Fruit fly (Drosophila melanogaster) whole organism, embryonic: Measurements from ENCODE around the gene CG43203.
A peak's percentile ranks its signal among the peaks of the same experiment; 100 is the strongest.

Experiments used
- Adf1 ChIP-seq: fragments of 200-800 bp; sonication (Bioruptor generic); IDR thresholded peaks from 2 replicates; pipeline ENCODE4 v1.3.6; 2022; ENCODE audit warnings: missing biosample characterization, missing genetic modification characterization
- Atf3 ChIP-seq: fragments of 200-800 bp; sonication (Bioruptor generic); optimal IDR thresholded peaks from 3 replicates; lab custom pipeline; 2016; ENCODE audit warnings: missing biosample characterization, missing genetic modification characterization
- CG10209 ChIP-seq: fragments of 200-800 bp; sonication (Bioruptor generic); optimal IDR thresholded peaks from 3 replicates; lab custom pipeline; 2017; ENCODE audit warnings: missing biosample characterization, mild to moderate bottlenecking, missing genetic modification characterization, missing genetic modification reagents
- CG10366 ChIP-seq: fragments of 200-800 bp; sonication (Bioruptor generic); IDR thresholded peaks from 2 replicates; pipeline ENCODE4 v1.3.6; 2022; ENCODE audit warnings: missing biosample characterization, missing genetic modification characterization
- CG11398 ChIP-seq: fragments of 200-800 bp; sonication (Bioruptor generic); optimal IDR thresholded peaks from 2 replicates; lab custom pipeline; 2016; ENCODE audit warnings: missing biosample characterization, missing genetic modification characterization
- CG12769 ChIP-seq: fragments of 200-800 bp; sonication (Bioruptor generic); optimal IDR thresholded peaks from 2 replicates; lab custom pipeline; 2019; ENCODE audit warnings: missing biosample characterization, mild to moderate bottlenecking, missing genetic modification characterization, moderate library complexity
- CG15269 ChIP-seq: fragments of 200-800 bp; sonication (Bioruptor generic); optimal IDR thresholded peaks from 2 replicates; lab custom pipeline; 2018; ENCODE audit warnings: missing biosample characterization, mild to moderate bottlenecking, missing genetic modification characterization, moderate library complexity
- CG16815 ChIP-seq: fragments of 200-800 bp; sonication (Bioruptor generic); optimal IDR thresholded peaks from 3 replicates; lab custom pipeline; 2017; ENCODE audit warnings: missing biosample characterization, mild to moderate bottlenecking, missing genetic modification characterization
- CG18619 ChIP-seq: fragments of 200-800 bp; sonication (Bioruptor generic); optimal IDR thresholded peaks from 3 replicates; lab custom pipeline; 2017; ENCODE audit warnings: missing biosample characterization, mild to moderate bottlenecking, missing genetic modification characterization
- CG2712 ChIP-seq: fragments of 200-800 bp; optimal IDR thresholded peaks from 3 replicates; lab custom pipeline; 2019; ENCODE audit warnings: missing biosample characterization, mild to moderate bottlenecking, missing genetic modification characterization, moderate library complexity
- CG31224 ChIP-seq: fragments of 200-800 bp; sonication (Bioruptor generic); IDR thresholded peaks from 2 replicates; pipeline ENCODE4 v1.3.6; 2022; ENCODE audit warnings: missing biosample characterization, missing genetic modification characterization
- CG6254 ChIP-seq: fragments of 200-800 bp; sonication (Bioruptor generic); optimal IDR thresholded peaks from 3 replicates; lab custom pipeline; 2017; ENCODE audit warnings: mild to moderate bottlenecking, missing biosample characterization, missing genetic modification reagents, missing genetic modification characterization
- CG6272 ChIP-seq: fragments of 200-800 bp; sonication (Bioruptor generic); IDR thresholded peaks from 2 replicates; pipeline ENCODE4 v1.3.6; 2022; ENCODE audit warnings: missing biosample characterization, missing genetic modification characterization
- CG6854 ChIP-seq: fragments of 200-800 bp; sonication (Bioruptor generic); optimal IDR thresholded peaks from 3 replicates; lab custom pipeline; 2017; ENCODE audit warnings: missing biosample characterization, mild to moderate bottlenecking, missing genetic modification characterization
- CG7839 ChIP-seq: fragments of 200-800 bp; sonication (Bioruptor generic); optimal IDR thresholded peaks from 3 replicates; lab custom pipeline; 2018; ENCODE audit warnings: missing biosample characterization, mild to moderate bottlenecking, missing genetic modification characterization, moderate library complexity
- CG7928 ChIP-seq: fragments of 200-800 bp; sonication (Bioruptor generic); optimal IDR thresholded peaks from 2 replicates; lab custom pipeline; 2017; ENCODE audit warnings: missing biosample characterization, mild to moderate bottlenecking, missing genetic modification characterization
- CG8388 ChIP-seq: fragments of 200-800 bp; sonication (Bioruptor generic); optimal IDR thresholded peaks from 2 replicates; lab custom pipeline; 2019; ENCODE audit warnings: missing biosample characterization, mild to moderate bottlenecking, missing genetic modification characterization, moderate library complexity
- Chrac-16 ChIP-seq: fragments of 200-800 bp; sonication (Bioruptor generic); optimal IDR thresholded peaks from 3 replicates; lab custom pipeline; 2016; ENCODE audit warnings: missing biosample characterization, missing genetic modification characterization
- CrebB ChIP-seq: fragments of 200-800 bp; sonication (Bioruptor generic); optimal IDR thresholded peaks from 3 replicates; lab custom pipeline; 2018; ENCODE audit warnings: missing biosample characterization, mild to moderate bottlenecking, missing genetic modification characterization
- Ets97D ChIP-seq: fragments of 200-800 bp; sonication (Bioruptor generic); optimal IDR thresholded peaks from 3 replicates; lab custom pipeline; 2016; ENCODE audit warnings: missing biosample characterization, missing genetic modification characterization
- HLH3B ChIP-seq: fragments of 200-800 bp; sonication (Bioruptor generic); IDR thresholded peaks from 2 replicates; pipeline ENCODE4 v1.3.6; 2022; ENCODE audit warnings: missing biosample characterization, missing genetic modification characterization
- HmgD ChIP-seq: fragments of 200-800 bp; sonication (Bioruptor generic); optimal IDR thresholded peaks from 3 replicates; lab custom pipeline; 2016; ENCODE audit warnings: missing biosample characterization, missing genetic modification characterization
- Hsf ChIP-seq: fragments of 200-800 bp; sonication (Bioruptor generic); optimal IDR thresholded peaks from 3 replicates; lab custom pipeline; 2016; ENCODE audit warnings: missing biosample characterization, missing genetic modification characterization
- Lim3 ChIP-seq: fragments of 200-800 bp; sonication (Bioruptor generic); IDR thresholded peaks from 2 replicates; pipeline ENCODE4 v1.3.6; 2022; ENCODE audit warnings: missing biosample characterization, missing genetic modification characterization
- Myb ChIP-seq: fragments of 200-800 bp; sonication (Bioruptor generic); optimal IDR thresholded peaks from 2 replicates; lab custom pipeline; 2016; ENCODE audit warnings: missing biosample characterization, missing genetic modification characterization
- Neu2 ChIP-seq: fragments of 200-800 bp; sonication (Bioruptor generic); optimal IDR thresholded peaks from 3 replicates; lab custom pipeline; 2016; ENCODE audit warnings: missing biosample characterization, missing genetic modification characterization, borderline replicate concordance
- Nf-YB ChIP-seq: fragments of 200-800 bp; sonication (Bioruptor generic); optimal IDR thresholded peaks from 3 replicates; lab custom pipeline; 2019; ENCODE audit warnings: missing biosample characterization, mild to moderate bottlenecking, missing genetic modification characterization, moderate library complexity
- Opbp ChIP-seq: fragments of 200-800 bp; sonication (Bioruptor generic); IDR thresholded peaks from 3 replicates; pipeline ENCODE4 v1.3.6; 2022; ENCODE audit warnings: missing biosample characterization, missing genetic modification characterization; ENCODE audit not compliant: partially characterized antibody
- Ravus ChIP-seq: fragments of 200-800 bp; sonication (Bioruptor generic); IDR thresholded peaks from 2 replicates; pipeline ENCODE4 v1.3.6; 2022; ENCODE audit warnings: missing biosample characterization, missing genetic modification characterization
- TFAM ChIP-seq: fragments of 200-800 bp; sonication (Bioruptor generic); optimal IDR thresholded peaks from 2 replicates; lab custom pipeline; 2017; ENCODE audit warnings: missing biosample characterization, missing genetic modification characterization, inconsistent platforms
- Xbp1 ChIP-seq: fragments of 200-800 bp; sonication (Bioruptor generic); optimal IDR thresholded peaks from 3 replicates; lab custom pipeline; 2016; ENCODE audit warnings: missing biosample characterization, mild to moderate bottlenecking, missing genetic modification characterization
- bbx ChIP-seq: fragments of 200-800 bp; sonication (Bioruptor generic); IDR thresholded peaks from 2 replicates; pipeline ENCODE4 v1.3.6; 2022; ENCODE audit warnings: missing biosample characterization, missing genetic modification characterization; ENCODE audit not compliant: partially characterized antibody
- danr ChIP-seq: fragments of 200-800 bp; sonication (Bioruptor generic); IDR thresholded peaks from 2 replicates; pipeline ENCODE4 v1.3.6; 2022; ENCODE audit warnings: missing biosample characterization, missing genetic modification characterization
- emc ChIP-seq: fragments of 200-800 bp; sonication (Bioruptor generic); optimal IDR thresholded peaks from 2 replicates; lab custom pipeline; 2016; ENCODE audit warnings: missing biosample characterization, missing genetic modification characterization
- en ChIP-seq: fragments of 200-800 bp; sonication (Bioruptor generic); optimal IDR thresholded peaks from 2 replicates; lab custom pipeline; 2016; ENCODE audit warnings: missing biosample characterization, missing genetic modification characterization
- gce ChIP-seq: fragments of 200-800 bp; sonication (Bioruptor generic); IDR thresholded peaks from 3 replicates; pipeline ENCODE4 v1.3.6; 2022; ENCODE audit warnings: missing biosample characterization, missing genetic modification characterization
- gcm2 ChIP-seq: fragments of 200-800 bp; sonication (Bioruptor generic); optimal IDR thresholded peaks from 2 replicates; lab custom pipeline; 2016; ENCODE audit warnings: missing biosample characterization, missing genetic modification characterization
- gfzf ChIP-seq: fragments of 200-800 bp; sonication (Bioruptor generic); optimal IDR thresholded peaks from 2 replicates; lab custom pipeline; 2016; ENCODE audit warnings: missing biosample characterization, mild to moderate bottlenecking, missing genetic modification characterization, moderate library complexity
- klu ChIP-seq: fragments of 200-800 bp; sonication (Bioruptor generic); IDR thresholded peaks from 2 replicates; pipeline ENCODE4 v1.3.6; 2022; ENCODE audit warnings: missing biosample characterization, missing genetic modification characterization
- nmo ChIP-seq: fragments of 200-800 bp; sonication (Bioruptor generic); optimal IDR thresholded peaks from 2 replicates; lab custom pipeline; 2018; ENCODE audit warnings: missing biosample characterization, mild to moderate bottlenecking, missing genetic modification characterization, moderate library complexity
- org-1 ChIP-seq: fragments of 200-800 bp; sonication (Bioruptor generic); optimal IDR thresholded peaks from 2 replicates; lab custom pipeline; 2017; ENCODE audit warnings: missing biosample characterization, missing genetic modification characterization
- otp ChIP-seq: fragments of 200-800 bp; sonication (Bioruptor generic); IDR thresholded peaks from 3 replicates; pipeline ENCODE4, ENCODE4 v1.3.6; 2022; ENCODE audit warnings: missing biosample characterization, missing genetic modification characterization
- pros ChIP-seq: fragments of 200-800 bp; sonication (Bioruptor generic); optimal IDR thresholded peaks from 3 replicates; lab custom pipeline; 2019; ENCODE audit warnings: missing biosample characterization, mild to moderate bottlenecking, missing genetic modification characterization, moderate library complexity
- ro ChIP-seq: fragments of 200-800 bp; sonication (Bioruptor generic); IDR thresholded peaks from 2 replicates; pipeline ENCODE4 v1.3.6; 2022; ENCODE audit warnings: missing biosample characterization, missing genetic modification characterization
- so ChIP-seq: fragments of 200-800 bp; sonication (Bioruptor generic); IDR thresholded peaks from 3 replicates; pipeline ENCODE4 v1.3.6; 2022; ENCODE audit warnings: missing biosample characterization, missing genetic modification characterization
- ssp ChIP-seq: fragments of 200-800 bp; sonication (Bioruptor generic); IDR thresholded peaks from 2 replicates; pipeline ENCODE4 v1.3.6; 2022; ENCODE audit warnings: missing biosample characterization, missing genetic modification characterization
- sug ChIP-seq: fragments of 200-800 bp; optimal IDR thresholded peaks from 2 replicates; lab custom pipeline; 2019; ENCODE audit warnings: missing biosample characterization, mild to moderate bottlenecking, missing genetic modification characterization, moderate library complexity
- tin ChIP-seq: fragments of 200-800 bp; sonication (Bioruptor generic); optimal IDR thresholded peaks from 3 replicates; lab custom pipeline; 2016; ENCODE audit warnings: missing biosample characterization, missing genetic modification characterization
- unc-4 ChIP-seq: fragments of 200-800 bp; sonication (Bioruptor generic); IDR thresholded peaks from 2 replicates; pipeline ENCODE4 v1.3.6; 2022; ENCODE audit warnings: missing biosample characterization, missing genetic modification characterization; ENCODE audit not compliant: partially characterized antibody
- wdn ChIP-seq: fragments of 200-800 bp; sonication (Bioruptor generic); IDR thresholded peaks from 2 replicates; pipeline ENCODE4 v1.3.6; 2022; ENCODE audit warnings: missing biosample characterization, missing genetic modification characterization
- zf30C ChIP-seq: fragments of 200-800 bp; sonication (Bioruptor generic); optimal IDR thresholded peaks from 3 replicates; lab custom pipeline; 2018; ENCODE audit warnings: missing biosample characterization, mild to moderate bottlenecking, missing genetic modification characterization

The CG43203 gene

DNA sequence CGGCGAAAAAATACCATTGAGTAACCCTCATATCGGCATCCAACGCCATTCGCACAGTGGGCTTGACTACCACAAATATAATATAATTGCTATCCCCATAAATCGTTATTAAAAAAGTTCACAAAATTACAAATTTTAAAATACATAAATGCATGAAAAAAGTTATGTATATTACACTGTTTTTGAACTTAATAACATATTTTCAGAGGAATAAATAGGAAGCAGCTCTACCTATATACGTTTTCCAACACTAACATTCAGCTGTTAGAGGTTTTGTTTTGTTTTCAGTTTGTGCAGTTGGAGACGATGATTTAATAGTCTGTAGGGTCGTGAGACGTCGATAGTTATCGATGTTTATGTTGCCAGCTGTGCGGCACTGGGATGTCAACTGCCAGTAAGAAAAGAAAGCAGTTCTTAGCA lies 49.3 kb downstream of the CG43203 start, which contains the start of the genes Ino80 and Aptx (continued):
- peak; percentile 94 for TF ChIP-seq HLH3B (GFP tag; lab: Robert Waterston, UW)
- TF ChIP-seq Ravus = peak; percentile 84
- TF ChIP-seq Lim3 (GFP tag; lab: Robert Waterston, UW) = peak; percentile 75
- TF ChIP-seq sug = no peak
- TF ChIP-seq Myb (GFP tag; lab: Kevin White, UChicago) = peak; percentile 87
- TF ChIP-seq CG16815 = peak; percentile 96
- TF ChIP-seq nmo (GFP tag; lab: Kevin White, UChicago) = peak; percentile 97
- peak; percentile 86 for TF ChIP-seq unc-4
- peak; percentile 97 for TF ChIP-seq Xbp1 (GFP tag; lab: Kevin White, UChicago)
- peak; percentile 77 for TF ChIP-seq emc (GFP tag; lab: Kevin White, UChicago)
- TF ChIP-seq tin (GFP tag; lab: Kevin White, UChicago) = peak; percentile 96
- TF ChIP-seq CG6254 (GFP tag; lab: Kevin White, UChicago) = peak; percentile 73
- peak; percentile 77 for TF ChIP-seq gfzf
- TF ChIP-seq CG7839 (tag; lab: Kevin White, UChicago) = peak; percentile 94
- peak; percentile 91 for TF ChIP-seq Atf3 (GFP tag; lab: Kevin White, UChicago)
- TF ChIP-seq ssp (GFP tag; lab: Robert Waterston, UW) = peak; percentile 88
- peak; percentile 72 for TF ChIP-seq CG7928
- peak; percentile 91 for TF ChIP-seq CG18619 (GFP tag; lab: Kevin White, UChicago)
- TF ChIP-seq bbx (GFP tag; lab: Robert Waterston, UW) = peak; percentile 97
- TF ChIP-seq org-1 (GFP tag; lab: Kevin White, UChicago) = peak; percentile 84
- TF ChIP-seq otp = peak; percentile 82; the same call in 2 of the 3 replicates
- TF ChIP-seq CG8388 (GFP tag; lab: Kevin White, UChicago) = peak; percentile 93
- TF ChIP-seq Hsf = peak; percentile 98
- TF ChIP-seq TFAM (GFP tag; lab: Kevin White, UChicago) = peak; percentile 38
- TF ChIP-seq ro (GFP tag; lab: Robert Waterston, UW) = peak; percentile 88
- peak; percentile 84 for TF ChIP-seq Neu2 (GFP tag; lab: Kevin White, UChicago)
- peak; percentile 76 for TF ChIP-seq Nf-YB (GFP tag; lab: Kevin White, UChicago)
- TF ChIP-seq CG15269 (tag; lab: Kevin White, UChicago) = peak; percentile 92
- peak; percentile 89 for TF ChIP-seq CG12769 (tag; lab: Kevin White, UChicago)
- TF ChIP-seq Chrac-16 = peak; percentile 97
- TF ChIP-seq en = peak; percentile 74
- peak; percentile 81; the same call in 2 of the 3 replicates for TF ChIP-seq so (GFP tag; lab: Robert Waterston, UW)
- TF ChIP-seq HmgD (GFP tag; lab: Kevin White, UChicago) = peak; percentile 50
- TF ChIP-seq Adf1 = peak; percentile 71
- TF ChIP-seq Opbp (GFP tag; lab: Robert Waterston, UW) = peak; percentile 97
- TF ChIP-seq CG10366 (GFP tag; lab: Robert Waterston, UW) = peak; percentile 93
- TF ChIP-seq CrebB (tag; lab: Kevin White, UChicago) = peak; percentile 82
- TF ChIP-seq gcm2 (GFP tag; lab: Kevin White, UChicago) = peak; percentile 84
- peak; percentile 95 for TF ChIP-seq CG6272 (GFP tag; lab: Robert Waterston, UW)
- TF ChIP-seq CG6854 (GFP tag; lab: Kevin White, UChicago) = peak; percentile 71
- TF ChIP-seq pros (GFP tag; lab: Kevin White, UChicago) = peak; percentile 20
- TF ChIP-seq Ets97D (GFP tag; lab: Kevin White, UChicago) = peak; percentile 89
- TF ChIP-seq CG11398 = peak; percentile 83
- no peak for TF ChIP-seq zf30C (GFP tag; lab: Kevin White, UChicago)
- TF ChIP-seq CG10209 (GFP tag; lab: Kevin White, UChicago) = peak; percentile 92
- peak; percentile 89 for TF ChIP-seq danr (GFP tag; lab: Robert Waterston, UW)
- peak; percentile 94 for TF ChIP-seq klu (GFP tag; lab: Robert Waterston, UW)
- peak; percentile 84; the same call in 2 of the 3 replicates for TF ChIP-seq gce (GFP tag; lab: Robert Waterston, UW)
- TF ChIP-seq CG31224 (GFP tag; lab: Robert Waterston, UW) = peak; percentile 91
- TF ChIP-seq CG2712 (tag; lab: Kevin White, UChicago) = peak; percentile 94
- peak; percentile 89 for TF ChIP-seq wdn
